Worm (Caenorhabditis elegans) whole organism, L3 larva: ENCODE results near the gene srx-73.

Experiments
- ceh-16 ChIP-seq: sonication (generic microtip); optimal IDR thresholded peaks from 2 replicates; lab custom pipeline; 2017; ENCODE audit warnings: missing biosample characterization, missing genetic modification characterization
- ceh-82 ChIP-seq: fragments of 150-350 bp; optimal IDR thresholded peaks from 2 replicates; lab custom pipeline; 2014; ENCODE audit warnings: missing biosample characterization, missing genetic modification characterization
- elt-1 ChIP-seq: fragments of 150-350 bp; optimal IDR thresholded peaks from 2 replicates; lab custom pipeline; 2014; ENCODE audit warnings: missing biosample characterization, missing genetic modification characterization
- elt-3 ChIP-seq, 3 experiments: fragments of 150-350 bp in 1 of 3; sonication (generic microtip) in 2 of 3; optimal IDR thresholded peaks; 2 replicates in 2 of 3; 4 replicates in 1 of 3; lab custom pipeline; 2014 to 2017; ENCODE audit warnings: missing biosample characterization in 3 of 3, missing genetic modification characterization in 3 of 3
- lin-39 ChIP-seq: fragments of 150-350 bp; optimal IDR thresholded peaks from 2 replicates; lab custom pipeline; 2018; ENCODE audit warnings: missing biosample characterization, missing genetic modification reagents, missing genetic modification characterization
- mml-1 ChIP-seq: fragments of 150-350 bp; sonication (generic microtip); optimal IDR thresholded peaks from 3 replicates; lab custom pipeline; 2014; ENCODE audit warnings: missing biosample characterization, missing genetic modification characterization
- nhr-11 ChIP-seq: fragments of 150-350 bp; optimal IDR thresholded peaks from 2 replicates; lab custom pipeline; 2014; ENCODE audit warnings: missing biosample characterization, missing genetic modification characterization
- nhr-12 ChIP-seq: fragments of 150-350 bp; optimal IDR thresholded peaks from 2 replicates; lab custom pipeline; 2014; ENCODE audit warnings: missing biosample characterization, missing genetic modification characterization
- nhr-25 ChIP-seq: sonication (generic microtip); optimal IDR thresholded peaks from 2 replicates; lab custom pipeline; 2017; ENCODE audit warnings: missing biosample characterization, missing genetic modification characterization
- pha-4 ChIP-seq: fragments of 150-350 bp; optimal IDR thresholded peaks from 2 replicates; lab custom pipeline; 2014; ENCODE audit warnings: missing biosample characterization, missing genetic modification reagents, missing genetic modification characterization
- snpc-4 ChIP-seq: fragments of 150-350 bp; optimal IDR thresholded peaks from 2 replicates; lab custom pipeline; 2014; ENCODE audit warnings: missing biosample characterization, missing genetic modification characterization
- unc-39 ChIP-seq: sonication (generic microtip); optimal IDR thresholded peaks from 4 replicates; lab custom pipeline; 2017; ENCODE audit warnings: missing biosample characterization, missing genetic modification characterization
- unc-62 ChIP-seq: fragments of 150-350 bp; sonication (generic microtip); optimal IDR thresholded peaks from 4 replicates; lab custom pipeline; 2014; ENCODE audit warnings: missing biosample characterization, missing genetic modification reagents, missing genetic modification characterization
- zag-1 ChIP-seq: fragments of 150-350 bp; optimal IDR thresholded peaks from 2 replicates; lab custom pipeline; 2014; ENCODE audit warnings: missing biosample characterization, missing genetic modification characterization

- TF ChIP-seq ceh-16 (tag; lab: Kevin White, UChicago) (no peak), zag-1 (tag; lab: Kevin White, UChicago) (no peak), unc-62 (GFP tag; lab: Kevin White, UChicago) (no peak), lin-39 (tag; lab: Kevin White, UChicago) (no peak), elt-1 (no peak), elt-3 (tag; optimal IDR thresholded peaks at IDR 0.05; lab: Kevin White, UChicago) (no peak), mml-1 (tag; lab: Kevin White, UChicago) (no peak), pha-4 (no peak), unc-39 (tag; lab: Kevin White, UChicago) (no peak), snpc-4 (tag; lab: Kevin White, UChicago) (no peak), ceh-82 (tag; lab: Kevin White, UChicago) (no peak), nhr-12 (no peak), nhr-25 (tag; lab: Kevin White, UChicago) (no peak), nhr-11 (tag; lab: Kevin White, UChicago) (no peak)
Measured at ce11 chrV:4653871-4654605, 11.5 kb downstream of the srx-73 start, which contains the start of the genes col-139 and F41F3.1.
